Worm (Caenorhabditis elegans): ENCODE results near the gene cutl-3.

cutl-3 gene

DNA sequence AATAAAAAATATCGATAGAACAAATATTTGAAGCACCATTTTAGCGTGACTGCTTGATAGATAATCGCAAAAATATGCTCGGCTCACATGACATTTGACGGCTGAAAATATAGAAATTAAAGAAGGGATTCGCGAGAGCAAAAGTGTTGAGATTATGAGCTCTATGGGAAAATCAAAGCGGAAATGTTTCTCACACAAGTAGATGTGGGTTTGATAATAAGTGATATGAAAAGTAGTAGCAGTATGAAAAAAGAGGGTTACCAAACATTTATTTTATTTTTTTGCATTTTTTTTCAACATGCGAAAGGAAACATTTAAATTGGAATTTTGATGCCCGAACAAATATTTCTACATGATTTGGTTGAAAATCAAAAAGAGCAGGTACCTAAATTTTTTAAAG, 7.7 kb downstream of the cutl-3 start, which contains the start of gene iglr-1 (continued):
- TF ChIP-seq nfya-1 (tag; optimal IDR thresholded peaks at IDR 0.05; ENCODE audit: borderline replicate concordance, insufficient read depth) (no peak), Y95B8A.8 (GFP tag; IDR thresholded peaks at IDR 0.05) (no peak)

DNA sequence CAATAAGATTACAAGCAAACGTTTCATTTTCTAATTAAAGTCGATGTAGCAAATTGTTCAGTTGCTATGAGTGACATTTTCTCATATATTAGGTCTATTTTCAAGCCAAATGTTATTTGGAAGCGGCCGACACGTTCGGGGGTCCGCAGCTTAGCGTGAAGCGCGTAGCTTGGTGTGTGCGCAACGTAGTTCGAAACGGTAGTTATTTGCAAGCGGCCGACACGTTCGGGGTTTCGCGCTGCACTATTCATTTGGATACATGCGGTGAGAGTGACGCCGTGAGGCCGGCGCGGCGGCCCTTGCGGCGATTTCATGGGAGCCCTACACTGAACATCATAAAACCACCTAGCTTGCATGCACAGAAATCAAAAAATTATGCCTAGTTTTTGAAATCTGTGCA, 10.8 kb downstream of the cutl-3 start:
- TF ChIP-seq snpc-4 (GFP tag; optimal IDR thresholded peaks at IDR 0.05) (peak; percentile 63), snpc-4 (tag; optimal IDR thresholded peaks at IDR 0.05) (peak in 2 of 4 experiments; percentile 87 to 90), zfh-2 (GFP tag; conservative IDR thresholded peaks at IDR 0.05) (0 out of 2 replicates have a peak, but pooled peaks have one; percentile 25), mcd-1 (GFP tag; IDR thresholded peaks at IDR 0.05) (0 out of 2 replicates have a peak, but pooled peaks have one; percentile 9), efl-1 (GFP tag; optimal IDR thresholded peaks at IDR 0.05) (no peak)

DNA sequence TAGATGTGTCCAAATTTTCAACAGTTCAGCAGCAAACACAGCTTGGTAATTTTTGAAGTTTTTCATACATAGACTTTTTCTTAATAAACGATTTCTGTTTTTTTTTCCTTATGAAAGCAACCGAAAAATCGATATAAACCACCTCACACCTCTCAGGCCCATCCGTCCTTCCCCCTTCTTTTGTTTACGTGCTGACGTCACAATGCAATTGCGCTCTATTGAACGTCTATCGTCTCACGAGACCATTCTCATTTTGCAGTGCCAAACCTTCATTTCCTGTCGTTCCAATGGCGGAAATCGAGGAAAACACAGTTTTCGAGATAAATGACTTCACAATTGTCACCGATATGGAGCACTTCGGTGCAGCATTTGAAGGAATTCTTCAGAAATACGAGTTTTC, 15.7 kb downstream of the cutl-3 start, which contains the start of gene rbg-1:
Gene rbg-1 (plus strand): TSS at position 260 of the 400 bp plus-strand sequence.
- TF ChIP-seq ZK185.1 (tag; optimal IDR thresholded peaks at IDR 0.05; ENCODE audit: poor library complexity, severe bottlenecking) = peak; percentile 3
- peak; percentile 49; the same call in 1 of the 2 replicates for TF ChIP-seq pbrm-1 (GFP tag; IDR thresholded peaks at IDR 0.05)
- TF ChIP-seq attf-5 (GFP tag; optimal IDR thresholded peaks at IDR 0.05) = peak; percentile 75
- no peak for TF ChIP-seq snpc-4 (GFP tag; optimal IDR thresholded peaks at IDR 0.05)
- peak in 3 of 4 experiments; percentile 17 to 43 (median 24) for TF ChIP-seq snpc-4 (tag; optimal IDR thresholded peaks at IDR 0.05)
- TF ChIP-seq mel-28 (tag; optimal IDR thresholded peaks at IDR 0.05; ENCODE audit: borderline replicate concordance) = no peak
- TF ChIP-seq let-607 (tag; optimal IDR thresholded peaks at IDR 0.05) = peak; percentile 50 to 71
- TF ChIP-seq sdz-38 (tag; optimal IDR thresholded peaks at IDR 0.05) = no peak
- no peak for TF ChIP-seq F22D6.2 (tag; optimal IDR thresholded peaks at IDR 0.05)
- TF ChIP-seq die-1 (tag; optimal IDR thresholded peaks at IDR 0.05) = no peak
- peak; percentile 60 for TF ChIP-seq K12H6.12 (tag; optimal IDR thresholded peaks at IDR 0.05)
- no peak for TF ChIP-seq T07F8.4 (tag; optimal IDR thresholded peaks at IDR 0.05)
- TF ChIP-seq ccch-3 (GFP tag; optimal IDR thresholded peaks at IDR 0.05) = no peak
- peak; percentile 6 for TF ChIP-seq somi-1 (GFP tag; optimal IDR thresholded peaks at IDR 0.05)
- no peak for TF ChIP-seq cebp-1 (GFP tag; IDR thresholded peaks at IDR 0.05)
- peak; percentile 78 for TF ChIP-seq cebp-1 (tag; optimal IDR thresholded peaks at IDR 0.05)
- peak; percentile 92 for TF ChIP-seq mcd-1 (GFP tag; IDR thresholded peaks at IDR 0.05)
- peak; percentile 25 for TF ChIP-seq pha-4 (tag; optimal IDR thresholded peaks at IDR 0.05)
- TF ChIP-seq lin-35 (GFP tag; optimal IDR thresholded peaks at IDR 0.05) = peak in 1 of 3 experiments; percentile 12
- TF ChIP-seq egl-44 (GFP tag; IDR thresholded peaks at IDR 0.05) = no peak
- TF ChIP-seq him-1 (tag; optimal IDR thresholded peaks at IDR 0.05) = no peak
- peak; percentile 49 for TF ChIP-seq ztf-26 (tag; optimal IDR thresholded peaks at IDR 0.05)
- peak; percentile 59 for TF ChIP-seq lin-40 (tag; optimal IDR thresholded peaks at IDR 0.05)
- TF ChIP-seq repo-1 (tag; optimal IDR thresholded peaks at IDR 0.05) = no peak
- TF ChIP-seq attf-6 (GFP tag; IDR thresholded peaks at IDR 0.05) = no peak
- TF ChIP-seq B0336.3 (GFP tag; IDR thresholded peaks at IDR 0.05) = 0 out of 2 replicates have a peak, but pooled peaks have one; percentile 33
- TF ChIP-seq F23B12.7 (tag; optimal IDR thresholded peaks at IDR 0.05; ENCODE audit: insufficient read depth) = peak; percentile 34
- TF ChIP-seq aptf-3 (GFP tag; IDR thresholded peaks at IDR 0.05) = no peak
- TF ChIP-seq akir-1 (GFP tag; optimal IDR thresholded peaks at IDR 0.05) = no peak
- TF ChIP-seq attf-3 (GFP tag; conservative IDR thresholded peaks at IDR 0.05) = no peak
- TF ChIP-seq zfh-2 (GFP tag; conservative IDR thresholded peaks at IDR 0.05) = 0 out of 2 replicates have a peak, but pooled peaks have one; percentile 11
- TF ChIP-seq tlf-1 (GFP tag; optimal IDR thresholded peaks at IDR 0.05) = no peak
- no peak for TF ChIP-seq sea-2 (GFP tag; IDR thresholded peaks at IDR 0.05)
- TF ChIP-seq ztf-3 (GFP tag; optimal IDR thresholded peaks at IDR 0.05) = no peak
- no peak for TF ChIP-seq ama-1 (optimal IDR thresholded peaks at IDR 0.05)
- TF ChIP-seq ama-1 (GFP tag; optimal IDR thresholded peaks at IDR 0.05) = no peak
- 0 out of 2 replicates have a peak, but pooled peaks have one; percentile 38 for TF ChIP-seq K11D2.4 (GFP tag; IDR thresholded peaks at IDR 0.05)
- peak; percentile 14 for TF ChIP-seq tbp1 (GFP tag; optimal IDR thresholded peaks at IDR 0.05)
- TF ChIP-seq aptf-2 (GFP tag; conservative IDR thresholded peaks at IDR 0.05) = no peak
- TF ChIP-seq hmg-1.2 (GFP tag; IDR thresholded peaks at IDR 0.05) = peak; percentile 18; the same call in 1 of the 2 replicates
- peak; percentile 68 for TF ChIP-seq dox-1 (GFP tag; IDR thresholded peaks at IDR 0.05)

Measured in whole organism, young adult.